Worm (Caenorhabditis elegans) whole organism, L4 larva: Measurements from ENCODE around the gene gly-9.

Experiments used
- duxl-1 ChIP-seq: sonication (generic microtip); optimal IDR thresholded peaks from 2 replicates; lab custom pipeline; 2016; ENCODE audit warnings: mild to moderate bottlenecking, missing genetic modification characterization, moderate library complexity, missing compliant biosample characterization; ENCODE audit not compliant: poor library complexity
- lsy-2 ChIP-seq, 2 experiments: fragments of 150-350 bp in 1 of 2; sonication (generic microtip) in 1 of 2; optimal IDR thresholded peaks; 2 replicates each; lab custom pipeline; 2014 to 2017; ENCODE audit warnings: missing biosample characterization in 2 of 2, missing genetic modification characterization in 2 of 2
- pqm-1 ChIP-seq: sonication (generic microtip); optimal IDR thresholded peaks from 2 replicates; lab custom pipeline; 2017; ENCODE audit warnings: missing biosample characterization, missing genetic modification characterization
- snpc-4 ChIP-seq: fragments of 150-350 bp; optimal IDR thresholded peaks from 2 replicates; lab custom pipeline; 2014; ENCODE audit warnings: missing biosample characterization, missing genetic modification characterization

ce11 chrIII:11231408-11231807 lies 59.0 kb downstream of the gly-9 start:
- TF ChIP-seq snpc-4 = no peak
- no peak for TF ChIP-seq pqm-1 (tag; lab: Kevin White, UChicago)
- no peak for TF ChIP-seq duxl-1 (tag; lab: Kevin White, UChicago)
- no peak for TF ChIP-seq lsy-2 (tag; optimal IDR thresholded peaks at IDR 0.05; lab: Kevin White, UChicago)
